Worm (Caenorhabditis elegans): Measurements from ENCODE around the gene Y40C7B.4.

DNA sequence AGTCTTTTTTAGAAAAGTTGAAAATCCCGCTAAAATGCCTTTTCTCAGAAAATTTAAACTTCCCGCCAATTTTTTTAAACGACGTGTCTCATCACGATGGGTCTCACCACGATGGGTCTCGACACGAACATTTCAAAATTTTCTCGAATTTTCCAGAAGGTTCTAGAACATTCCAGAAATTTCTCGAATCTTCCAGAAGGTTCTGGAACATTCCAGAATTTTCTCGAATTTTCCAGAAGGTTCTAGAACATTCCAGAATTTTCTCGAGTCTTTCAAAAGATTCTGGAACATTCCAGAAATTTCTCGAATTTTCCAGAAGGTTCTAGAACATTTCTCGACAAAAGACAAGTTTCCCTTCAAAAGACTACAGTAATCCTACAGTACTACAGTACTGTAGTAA is 31.8 kb upstream of the Y40C7B.4 start:
- no peak for TF ChIP-seq W03F9.2 (tag; optimal IDR thresholded peaks at IDR 0.05)
- TF ChIP-seq him-1 (tag; optimal IDR thresholded peaks at IDR 0.05): no peak
